Worm (Caenorhabditis elegans): ENCODE data around the gene nhr-104.

The nhr-104 gene

ce11 chrIV:4781123-4781522 lies 7.4 kb downstream of the nhr-104 start:
- TF ChIP-seq hmg-4 (GFP tag; optimal IDR thresholded peaks at IDR 0.05) (peak; percentile 55), aly-1 (tag; optimal IDR thresholded peaks at IDR 0.05) (no peak), F13C5.2 (tag; optimal IDR thresholded peaks at IDR 0.05) (peak; percentile 18)

- TF ChIP-seq tbx-11 (GFP tag; IDR thresholded peaks at IDR 0.05): no peak
- TF ChIP-seq B0310.2 (tag; optimal IDR thresholded peaks at IDR 0.05): no peak
- no peak for TF ChIP-seq hmbx-1 (tag; optimal IDR thresholded peaks at IDR 0.05)
- no peak for TF ChIP-seq hnd-1 (tag; optimal IDR thresholded peaks at IDR 0.05)
These were observed 8.4 kb downstream of the nhr-104 start, which contains the start of gene set-15 for ce11 chrIV:4780129-4780528. set-15 (minus strand) TSS chrIV:4780229.

ce11 chrIV:4776501-4776900 lies 12.0 kb downstream of the nhr-104 start:
- TF ChIP-seq sea-1 (GFP tag; conservative IDR thresholded peaks at IDR 0.05) (no peak), aly-1 (tag; optimal IDR thresholded peaks at IDR 0.05) (no peak), scrt-1 (GFP tag; IDR thresholded peaks at IDR 0.05) (no peak), ceh-13 (GFP tag; optimal IDR thresholded peaks at IDR 0.05) (no peak), tra-4 (tag; optimal IDR thresholded peaks at IDR 0.05) (no peak), hmbx-1 (tag; optimal IDR thresholded peaks at IDR 0.05) (no peak), tbx-11 (GFP tag; IDR thresholded peaks at IDR 0.05) (no peak), pes-1 (GFP tag; IDR thresholded peaks at IDR 0.05) (no peak), ama-1 (optimal IDR thresholded peaks at IDR 0.05) (no peak)

- TF ChIP-seq ets-7 (tag; optimal IDR thresholded peaks at IDR 0.05): no peak
- no peak for TF ChIP-seq tbx-11 (GFP tag; IDR thresholded peaks at IDR 0.05)
- no peak for TF ChIP-seq hmbx-1 (tag; optimal IDR thresholded peaks at IDR 0.05)
- no peak for TF ChIP-seq tra-4 (tag; optimal IDR thresholded peaks at IDR 0.05)
- no peak for TF ChIP-seq tbx-37 (GFP tag; conservative IDR thresholded peaks at IDR 0.05)
- no peak for TF ChIP-seq aly-1 (tag; optimal IDR thresholded peaks at IDR 0.05)
- TF ChIP-seq ceh-13 (GFP tag; optimal IDR thresholded peaks at IDR 0.05): no peak
- no peak for TF ChIP-seq hmg-4 (GFP tag; optimal IDR thresholded peaks at IDR 0.05)
- no peak for TF ChIP-seq ama-1 (optimal IDR thresholded peaks at IDR 0.05)
- TF ChIP-seq hnd-1 (tag; optimal IDR thresholded peaks at IDR 0.05): no peak
- no peak for TF ChIP-seq B0310.2 (tag; optimal IDR thresholded peaks at IDR 0.05)
- TF ChIP-seq sea-1 (GFP tag; conservative IDR thresholded peaks at IDR 0.05): no peak
- TF ChIP-seq F13C5.2 (tag; optimal IDR thresholded peaks at IDR 0.05): no peak
- no peak for TF ChIP-seq flt-1 (GFP tag; IDR thresholded peaks at IDR 0.05)
- no peak for TF ChIP-seq scrt-1 (GFP tag; IDR thresholded peaks at IDR 0.05)
- TF ChIP-seq ceh-36 (tag; optimal IDR thresholded peaks at IDR 0.05): no peak
- TF ChIP-seq pes-1 (GFP tag; IDR thresholded peaks at IDR 0.05): no peak
These were observed 12.5 kb downstream of the nhr-104 start, which contains the start of gene R11E3.19 for ce11 chrIV:4776001-4776400. R11E3.19 (minus strand) TSS chrIV:4776101.

- TF ChIP-seq B0310.2 (tag; optimal IDR thresholded peaks at IDR 0.05) (no peak), scrt-1 (GFP tag; IDR thresholded peaks at IDR 0.05) (no peak), sea-1 (GFP tag; conservative IDR thresholded peaks at IDR 0.05) (no peak), hmg-4 (GFP tag; optimal IDR thresholded peaks at IDR 0.05) (no peak), hmbx-1 (tag; optimal IDR thresholded peaks at IDR 0.05) (no peak), pes-1 (GFP tag; IDR thresholded peaks at IDR 0.05) (no peak)
These were observed 16.7 kb downstream of the nhr-104 start, which contains the start of gene R11E3.2 for ce11 chrIV:4771792-4772191. R11E3.2 (plus strand) TSS chrIV:4772092.

- TF ChIP-seq F13C5.2 (tag; optimal IDR thresholded peaks at IDR 0.05) (no peak), ets-7 (tag; optimal IDR thresholded peaks at IDR 0.05) (no peak), pes-1 (GFP tag; IDR thresholded peaks at IDR 0.05) (no peak), sea-1 (GFP tag; conservative IDR thresholded peaks at IDR 0.05) (no peak), ama-1 (optimal IDR thresholded peaks at IDR 0.05) (no peak), hmg-4 (GFP tag; optimal IDR thresholded peaks at IDR 0.05) (no peak), aly-1 (tag; optimal IDR thresholded peaks at IDR 0.05) (no peak)
These were observed 24.1 kb downstream of the nhr-104 start, which contains the start of gene npp-26 for ce11 chrIV:4764422-4764821. npp-26 (plus strand) TSS chrIV:4764722.

- TF ChIP-seq flt-1 (GFP tag; IDR thresholded peaks at IDR 0.05) (no peak), ama-1 (optimal IDR thresholded peaks at IDR 0.05) (no peak), tra-4 (tag; optimal IDR thresholded peaks at IDR 0.05) (no peak), hnd-1 (tag; optimal IDR thresholded peaks at IDR 0.05) (no peak)
These were observed 24.6 kb downstream of the nhr-104 start, which contains the start of gene Y17G9B.2 for ce11 chrIV:4763844-4764243. Y17G9B.2 (plus strand) TSS chrIV:4764144.

- TF ChIP-seq tbx-37 (GFP tag; conservative IDR thresholded peaks at IDR 0.05): no peak
- TF ChIP-seq ceh-13 (GFP tag; optimal IDR thresholded peaks at IDR 0.05): no peak
- no peak for TF ChIP-seq flt-1 (GFP tag; IDR thresholded peaks at IDR 0.05)
- no peak for TF ChIP-seq ama-1 (optimal IDR thresholded peaks at IDR 0.05)
- TF ChIP-seq tbx-11 (GFP tag; IDR thresholded peaks at IDR 0.05): no peak
- no peak for TF ChIP-seq sea-1 (GFP tag; conservative IDR thresholded peaks at IDR 0.05)
- no peak for TF ChIP-seq ceh-36 (tag; optimal IDR thresholded peaks at IDR 0.05)
- no peak for TF ChIP-seq hnd-1 (tag; optimal IDR thresholded peaks at IDR 0.05)
- TF ChIP-seq ets-7 (tag; optimal IDR thresholded peaks at IDR 0.05): no peak
- no peak for TF ChIP-seq scrt-1 (GFP tag; IDR thresholded peaks at IDR 0.05)
- TF ChIP-seq F13C5.2 (tag; optimal IDR thresholded peaks at IDR 0.05): no peak
- no peak for TF ChIP-seq B0310.2 (tag; optimal IDR thresholded peaks at IDR 0.05)
These were observed 28.0 kb downstream of the nhr-104 start, which contains the start of the genes memi-1 and cyp-31A3 for ce11 chrIV:4760378-4761084. memi-1 (minus strand) TSS chrIV:4760428. cyp-31A3 (plus strand) TSS chrIV:4761049.
